Fruit fly (Drosophila melanogaster) whole organism, adult: ENCODE measurements around the gene CG14837.

Experiments
- CG11617 ChIP-seq: fragments of 200-800 bp; sonication (Bioruptor generic); optimal IDR thresholded peaks from 2 replicates; lab custom pipeline; 2017; ENCODE audit warnings: mild to moderate bottlenecking, missing biosample characterization, missing genetic modification reagents, missing genetic modification characterization
- CG12768 ChIP-seq: fragments of 200-800 bp; sonication (Bioruptor generic); optimal IDR thresholded peaks from 2 replicates; lab custom pipeline; 2017; ENCODE audit warnings: missing biosample characterization, missing genetic modification characterization, mild to moderate bottlenecking, moderate library complexity, missing genetic modification reagents
- CG14711 ChIP-seq: fragments of 200-800 bp; sonication (Bioruptor generic); optimal IDR thresholded peaks from 2 replicates; lab custom pipeline; 2018; ENCODE audit warnings: missing biosample characterization, mild to moderate bottlenecking, missing genetic modification characterization, moderate library complexity
- CG1620 ChIP-seq: fragments of 200-800 bp; sonication (Bioruptor generic); optimal IDR thresholded peaks from 2 replicates; lab custom pipeline; 2016; ENCODE audit warnings: missing biosample characterization, missing genetic modification characterization
- CG33017 ChIP-seq: fragments of 200-800 bp; sonication (Bioruptor generic); optimal IDR thresholded peaks from 2 replicates; lab custom pipeline; 2018; ENCODE audit warnings: missing biosample characterization, mild to moderate bottlenecking, missing genetic modification characterization, moderate library complexity
- CG5204 ChIP-seq: fragments of 200-800 bp; sonication (Bioruptor generic); optimal IDR thresholded peaks from 2 replicates; lab custom pipeline; 2016; ENCODE audit warnings: missing biosample characterization, missing genetic modification characterization
- CG7045 ChIP-seq: fragments of 200-800 bp; sonication (Bioruptor generic); optimal IDR thresholded peaks from 2 replicates; lab custom pipeline; 2017; ENCODE audit warnings: missing biosample characterization, mild to moderate bottlenecking, missing genetic modification characterization
- CG7101 ChIP-seq: fragments of 200-800 bp; sonication (Bioruptor generic); optimal IDR thresholded peaks from 2 replicates; lab custom pipeline; 2018; ENCODE audit warnings: missing biosample characterization, mild to moderate bottlenecking, missing genetic modification characterization, moderate library complexity
- Clk ChIP-seq: fragments of 200-800 bp; sonication (Bioruptor generic); optimal IDR thresholded peaks from 2 replicates; lab custom pipeline; 2017; ENCODE audit warnings: missing biosample characterization, missing genetic modification characterization
- Crg-1 ChIP-seq: fragments of 200-800 bp; sonication (Bioruptor generic); optimal IDR thresholded peaks from 2 replicates; lab custom pipeline; 2016; ENCODE audit warnings: missing biosample characterization, missing genetic modification characterization
- Hr96 ChIP-seq: fragments of 200-800 bp; sonication (Bioruptor generic); optimal IDR thresholded peaks from 2 replicates; lab custom pipeline; 2016; ENCODE audit warnings: missing biosample characterization, missing genetic modification characterization
- Mnt ChIP-seq: fragments of 200-800 bp; sonication (Bioruptor generic); optimal IDR thresholded peaks from 2 replicates; lab custom pipeline; 2016; ENCODE audit warnings: missing biosample characterization, mild to moderate bottlenecking, missing genetic modification characterization
- bab1 ChIP-seq: fragments of 200-800 bp; sonication (Bioruptor generic); optimal IDR thresholded peaks from 3 replicates; lab custom pipeline; 2019; ENCODE audit warnings: missing biosample characterization, mild to moderate bottlenecking, missing genetic modification characterization, moderate library complexity
- cic ChIP-seq: fragments of 200-800 bp; sonication (Bioruptor generic); optimal IDR thresholded peaks from 2 replicates; lab custom pipeline; 2017; ENCODE audit warnings: missing biosample characterization, mild to moderate bottlenecking, missing genetic modification characterization, moderate library complexity
- cnc ChIP-seq, 2 experiments: fragments of >200 bp; optimal IDR thresholded peaks; 2 replicates each; lab custom pipeline; 2017
- kay ChIP-seq: fragments of 200-800 bp; sonication (Bioruptor generic); peaks from one replicate; lab custom pipeline; 2016; ENCODE audit warnings: missing biosample characterization, missing genetic modification characterization, borderline replicate concordance
- ovo ChIP-seq: fragments of 200-800 bp; sonication (Bioruptor generic); optimal IDR thresholded peaks from 2 replicates; lab custom pipeline; 2016; ENCODE audit warnings: missing biosample characterization, missing genetic modification characterization
- pad ChIP-seq: fragments of 200-800 bp; sonication (Bioruptor generic); optimal IDR thresholded peaks from 3 replicates; lab custom pipeline; 2017; ENCODE audit warnings: missing biosample characterization, missing genetic modification characterization, mild to moderate bottlenecking, moderate library complexity, missing genetic modification reagents
- tj ChIP-seq: fragments of 200-800 bp; sonication (Bioruptor generic); optimal IDR thresholded peaks from 3 replicates; lab custom pipeline; 2017; ENCODE audit warnings: missing biosample characterization, mild to moderate bottlenecking, missing genetic modification characterization, moderate library complexity
- toe ChIP-seq: fragments of 200-800 bp; sonication (Bioruptor generic); optimal IDR thresholded peaks from 2 replicates; lab custom pipeline; 2016; ENCODE audit warnings: missing biosample characterization, missing genetic modification characterization

The CG14837 gene

DNA sequence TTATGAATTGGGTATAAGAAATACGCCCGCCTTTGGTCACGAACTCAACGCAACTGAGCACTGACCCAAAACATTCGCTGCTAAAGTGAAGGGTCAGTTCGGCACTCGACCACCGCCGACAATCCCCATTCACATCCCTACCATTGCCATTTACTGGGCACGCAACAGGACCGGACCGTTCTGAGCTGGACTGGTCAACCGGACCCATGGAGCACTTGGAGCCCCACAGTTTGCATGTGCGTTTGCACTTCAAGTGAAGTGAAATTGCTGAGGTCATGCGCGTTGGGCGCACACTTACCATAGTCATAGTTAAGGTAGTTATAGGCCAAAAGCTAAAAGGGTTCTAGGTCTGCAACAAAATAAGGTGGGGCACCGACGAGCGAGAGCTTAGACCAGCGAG, at the start of gene CG14837:
Gene CG14837 (minus strand): TSS at position 101 of the 400 bp plus-strand sequence.
- TF ChIP-seq ovo (GFP tag; lab: Kevin White, UChicago) (no peak), CG11617 (GFP tag; lab: Kevin White, UChicago) (no peak), toe (no peak), pad (GFP tag; lab: Kevin White, UChicago) (no peak), CG7045 (GFP tag; lab: Kevin White, UChicago) (no peak), CG5204 (GFP tag; lab: Kevin White, UChicago) (no peak), CG33017 (tag; lab: Kevin White, UChicago) (no peak), CG14711 (no peak), tj (GFP tag; lab: Kevin White, UChicago) (no peak), CG12768 (GFP tag; lab: Kevin White, UChicago) (no peak), Mnt (GFP tag; lab: Kevin White, UChicago) (no peak), kay (GFP tag; lab: Kevin White, UChicago) (no peak), cnc (optimal IDR thresholded peaks at IDR 0.05; lab: Kevin White, UChicago) (no peak), CG1620 (no peak), Clk (GFP tag; lab: Kevin White, UChicago) (no peak), cic (GFP tag; lab: Kevin White, UChicago) (no peak), CG7101 (tag; lab: Kevin White, UChicago) (no peak), Hr96 (GFP tag; lab: Kevin White, UChicago) (no peak), bab1 (GFP tag; lab: Kevin White, UChicago) (no peak)

- TF ChIP-seq CG14711 = no peak
- no peak for TF ChIP-seq cic (GFP tag; lab: Kevin White, UChicago)
- no peak for TF ChIP-seq ovo (GFP tag; lab: Kevin White, UChicago)
- TF ChIP-seq tj (GFP tag; lab: Kevin White, UChicago) = no peak
- TF ChIP-seq Crg-1 (GFP tag; lab: Kevin White, UChicago) = no peak
- no peak for TF ChIP-seq toe
- TF ChIP-seq pad (GFP tag; lab: Kevin White, UChicago) = no peak
- no peak for TF ChIP-seq CG12768 (GFP tag; lab: Kevin White, UChicago)
- no peak for TF ChIP-seq bab1 (GFP tag; lab: Kevin White, UChicago)
- no peak for TF ChIP-seq CG1620
- no peak for TF ChIP-seq CG11617 (GFP tag; lab: Kevin White, UChicago)
- no peak for TF ChIP-seq CG7045 (GFP tag; lab: Kevin White, UChicago)
- no peak for TF ChIP-seq CG7101 (tag; lab: Kevin White, UChicago)
- TF ChIP-seq Mnt (GFP tag; lab: Kevin White, UChicago) = no peak
- TF ChIP-seq Clk (GFP tag; lab: Kevin White, UChicago) = no peak
- TF ChIP-seq cnc (optimal IDR thresholded peaks at IDR 0.05; lab: Kevin White, UChicago) = no peak
- TF ChIP-seq CG33017 (tag; lab: Kevin White, UChicago) = no peak
- TF ChIP-seq kay (GFP tag; lab: Kevin White, UChicago) = no peak
- no peak for TF ChIP-seq CG5204 (GFP tag; lab: Kevin White, UChicago)
Observed at dm6 chr3L:7606336-7607001, 46.6 kb upstream of the CG14837 start.

dm6 chr3L:7604863-7605262, 45.0 kb upstream of the CG14837 start:
- TF ChIP-seq Clk (GFP tag; lab: Kevin White, UChicago) (no peak), toe (no peak), CG1620 (no peak), kay (GFP tag; lab: Kevin White, UChicago) (no peak), CG12768 (GFP tag; lab: Kevin White, UChicago) (no peak), CG5204 (GFP tag; lab: Kevin White, UChicago) (no peak), Hr96 (GFP tag; lab: Kevin White, UChicago) (no peak), Crg-1 (GFP tag; lab: Kevin White, UChicago) (no peak), CG14711 (no peak), tj (GFP tag; lab: Kevin White, UChicago) (no peak), pad (GFP tag; lab: Kevin White, UChicago) (no peak), cic (GFP tag; lab: Kevin White, UChicago) (no peak), cnc (optimal IDR thresholded peaks at IDR 0.05; lab: Kevin White, UChicago) (no peak), CG7045 (GFP tag; lab: Kevin White, UChicago) (no peak)

DNA sequence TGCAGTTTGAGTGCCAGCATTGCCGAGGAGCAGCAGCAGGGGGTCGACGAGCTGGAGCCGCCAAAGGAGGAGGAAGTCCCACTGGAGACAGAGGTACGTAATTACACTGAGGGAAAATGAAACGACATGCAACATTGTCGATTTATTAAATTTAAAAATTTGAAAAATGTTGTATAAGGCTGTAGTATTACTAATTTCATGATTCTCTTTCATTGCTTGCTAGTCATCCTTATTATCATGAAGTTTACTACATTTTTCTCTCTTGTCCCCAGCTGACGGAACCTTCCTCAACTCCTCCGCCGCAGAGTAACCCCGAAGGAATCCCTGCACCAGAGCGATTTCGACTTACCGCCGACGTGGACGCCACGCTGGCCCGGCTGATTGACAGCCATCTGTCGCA, 43.6 kb upstream of the CG14837 start:
- TF ChIP-seq kay (GFP tag; lab: Kevin White, UChicago) (no peak), Clk (GFP tag; lab: Kevin White, UChicago) (no peak), CG1620 (no peak), CG12768 (GFP tag; lab: Kevin White, UChicago) (no peak), cic (GFP tag; lab: Kevin White, UChicago) (no peak), CG14711 (no peak), toe (no peak), ovo (GFP tag; lab: Kevin White, UChicago) (no peak), CG7045 (GFP tag; lab: Kevin White, UChicago) (no peak), cnc (optimal IDR thresholded peaks at IDR 0.05; lab: Kevin White, UChicago) (no peak), CG5204 (GFP tag; lab: Kevin White, UChicago) (no peak), CG11617 (GFP tag; lab: Kevin White, UChicago) (no peak)

- no peak for TF ChIP-seq CG12768 (GFP tag; lab: Kevin White, UChicago)
- TF ChIP-seq pad (GFP tag; lab: Kevin White, UChicago) = no peak
- TF ChIP-seq Clk (GFP tag; lab: Kevin White, UChicago) = no peak
- no peak for TF ChIP-seq CG7045 (GFP tag; lab: Kevin White, UChicago)
- TF ChIP-seq bab1 (GFP tag; lab: Kevin White, UChicago) = no peak
- TF ChIP-seq ovo (GFP tag; lab: Kevin White, UChicago) = no peak
- no peak for TF ChIP-seq cnc (optimal IDR thresholded peaks at IDR 0.05; lab: Kevin White, UChicago)
Observed at dm6 chr3L:7601122-7601841, 41.4 kb upstream of the CG14837 start.
